Worm (Caenorhabditis elegans) whole organism, L4 larva: Measurements from ENCODE around the gene Y44A6C.2.

Experiments
- F44E2.7 ChIP-seq: fragments of 200-800 bp; sonication (Bioruptor generic); IDR thresholded peaks from 2 replicates; pipeline ENCODE4 v2.1.2; 2022; ENCODE audit warnings: missing genetic modification characterization, missing compliant biosample characterization
- ceh-28 ChIP-seq: fragments of 150-350 bp; optimal IDR thresholded peaks from 2 replicates; lab custom pipeline; 2014; ENCODE audit warnings: missing biosample characterization, missing genetic modification reagents, missing genetic modification characterization
- lin-13 ChIP-seq: fragments of 150-350 bp; optimal IDR thresholded peaks from 2 replicates; lab custom pipeline; 2014; ENCODE audit warnings: missing biosample characterization, missing genetic modification reagents, missing genetic modification characterization
- unc-130 ChIP-seq: sonication (generic microtip); optimal IDR thresholded peaks from 2 replicates; lab custom pipeline; 2016; ENCODE audit warnings: missing genetic modification reagents, missing genetic modification characterization, missing compliant biosample characterization
- ztf-11 ChIP-seq: fragments of 150-350 bp; optimal IDR thresholded peaks from 2 replicates; lab custom pipeline; 2014; ENCODE audit warnings: missing biosample characterization, missing genetic modification characterization

DNA sequence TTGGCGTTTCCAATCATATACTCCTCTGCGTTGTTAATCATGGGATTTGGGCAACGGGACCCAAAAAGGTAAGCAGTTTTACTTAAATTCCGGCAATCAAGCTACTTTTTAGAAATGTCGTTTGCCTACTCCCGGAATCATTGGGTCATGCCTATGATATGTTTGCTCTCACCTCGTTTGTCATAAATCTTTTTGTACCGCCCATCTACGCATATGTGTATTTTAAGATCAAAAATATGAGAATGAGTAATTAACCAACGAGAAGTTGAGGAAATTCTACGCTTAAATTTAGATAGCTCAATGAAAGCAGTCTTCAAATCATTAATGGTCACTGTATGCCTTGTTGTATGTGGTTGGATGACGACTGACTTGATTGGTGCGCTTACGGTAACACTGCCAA lies 39.7 kb upstream of the Y44A6C.2 start:
- TF ChIP-seq ztf-11 (tag; lab: Kevin White, UChicago) (no peak), unc-130 (no peak), F44E2.7 (GFP tag; lab: Robert Waterston, UW) (no peak), ceh-28 (tag; lab: Kevin White, UChicago) (no peak), lin-13 (GFP tag; lab: Kevin White, UChicago) (no peak)
